Fruit fly (Drosophila melanogaster) whole organism, embryonic: Measurements from ENCODE around the gene CG2182.
A peak's percentile ranks its signal among the peaks of the same experiment; 100 is the strongest.

Experiments
- Blimp-1 ChIP-seq: fragments of 200-800 bp; sonication (Bioruptor generic); optimal IDR thresholded peaks from 3 replicates; lab custom pipeline; 2018; ENCODE audit warnings: missing biosample characterization, missing genetic modification characterization, mild to moderate bottlenecking, moderate library complexity, missing genetic modification reagents
- BtbVII ChIP-seq: fragments of 200-800 bp; sonication (Bioruptor generic); optimal IDR thresholded peaks from 3 replicates; lab custom pipeline; 2017; ENCODE audit warnings: missing biosample characterization, mild to moderate bottlenecking, missing genetic modification characterization
- CG1024 ChIP-seq: fragments of 200-800 bp; sonication (Bioruptor generic); IDR thresholded peaks from 2 replicates; pipeline ENCODE4 v1.3.6; 2022; ENCODE audit warnings: missing biosample characterization, missing genetic modification characterization
- CG10654 ChIP-seq: fragments of 200-800 bp; sonication (Bioruptor generic); optimal IDR thresholded peaks from 2 replicates; lab custom pipeline; 2016; ENCODE audit warnings: missing biosample characterization, missing genetic modification characterization
- CG11398 ChIP-seq: fragments of 200-800 bp; sonication (Bioruptor generic); optimal IDR thresholded peaks from 2 replicates; lab custom pipeline; 2016; ENCODE audit warnings: missing biosample characterization, missing genetic modification characterization
- CG11696 ChIP-seq: fragments of 200-800 bp; sonication (Bioruptor generic); IDR thresholded peaks from 2 replicates; pipeline ENCODE4 v1.3.6; 2022; ENCODE audit warnings: missing biosample characterization, missing genetic modification characterization
- CG11723 ChIP-seq: fragments of 200-800 bp; sonication (Bioruptor generic); optimal IDR thresholded peaks from 2 replicates; lab custom pipeline; 2017; ENCODE audit warnings: missing biosample characterization, mild to moderate bottlenecking, missing genetic modification characterization
- CG12299 ChIP-seq: fragments of 200-800 bp; sonication (Bioruptor generic); optimal IDR thresholded peaks from 2 replicates; lab custom pipeline; 2018; ENCODE audit warnings: missing biosample characterization, mild to moderate bottlenecking, missing genetic modification characterization
- CG1602 ChIP-seq: fragments of 200-800 bp; sonication (Bioruptor generic); optimal IDR thresholded peaks from 3 replicates; lab custom pipeline; 2016; ENCODE audit warnings: missing biosample characterization, missing genetic modification characterization
- CG17612 ChIP-seq: fragments of 200-800 bp; sonication (Bioruptor generic); IDR thresholded peaks from 2 replicates; pipeline ENCODE4 v1.3.6; 2022; ENCODE audit warnings: missing biosample characterization, missing genetic modification characterization
- CG2116 ChIP-seq: fragments of 200-800 bp; sonication (Bioruptor generic); optimal IDR thresholded peaks from 3 replicates; lab custom pipeline; 2018; ENCODE audit warnings: missing biosample characterization, mild to moderate bottlenecking, missing genetic modification characterization
- CG6272 ChIP-seq: fragments of 200-800 bp; sonication (Bioruptor generic); IDR thresholded peaks from 2 replicates; pipeline ENCODE4 v1.3.6; 2022; ENCODE audit warnings: missing biosample characterization, missing genetic modification characterization
- CG6654 ChIP-seq: fragments of 200-800 bp; sonication (Bioruptor generic); optimal IDR thresholded peaks from 2 replicates; lab custom pipeline; 2017; ENCODE audit warnings: missing biosample characterization, mild to moderate bottlenecking, missing genetic modification characterization
- CG6689 ChIP-seq: fragments of 200-800 bp; sonication (Bioruptor generic); IDR thresholded peaks from 2 replicates; pipeline ENCODE4 v1.3.6; 2022; ENCODE audit warnings: missing biosample characterization, missing genetic modification characterization
- CG6854 ChIP-seq: fragments of 200-800 bp; sonication (Bioruptor generic); optimal IDR thresholded peaks from 3 replicates; lab custom pipeline; 2017; ENCODE audit warnings: missing biosample characterization, mild to moderate bottlenecking, missing genetic modification characterization
- CG7745 ChIP-seq: fragments of 200-800 bp; sonication (Bioruptor generic); optimal IDR thresholded peaks from 2 replicates; lab custom pipeline; 2018; ENCODE audit warnings: missing biosample characterization, mild to moderate bottlenecking, missing genetic modification characterization, moderate library complexity
- CG7963 ChIP-seq: fragments of 200-800 bp; sonication (Bioruptor generic); IDR thresholded peaks from 3 replicates; pipeline ENCODE4 v1.3.6; 2022; ENCODE audit warnings: missing biosample characterization, missing genetic modification characterization; ENCODE audit not compliant: partially characterized antibody
- CG8089 ChIP-seq: fragments of 200-800 bp; sonication (Bioruptor generic); optimal IDR thresholded peaks from 3 replicates; lab custom pipeline; 2016; ENCODE audit warnings: missing biosample characterization, missing genetic modification characterization
- CG8765 ChIP-seq: fragments of 200-800 bp; sonication (Bioruptor generic); IDR thresholded peaks from 2 replicates; pipeline ENCODE4 v1.3.6; 2022; ENCODE audit warnings: missing biosample characterization, missing genetic modification characterization
- CG9215 ChIP-seq: fragments of 200-800 bp; sonication (Bioruptor generic); IDR thresholded peaks from 2 replicates; pipeline ENCODE4 v1.3.6; 2022; ENCODE audit warnings: missing biosample characterization, missing genetic modification characterization
- CG9797 ChIP-seq: fragments of 200-800 bp; sonication (Bioruptor generic); optimal IDR thresholded peaks from 3 replicates; lab custom pipeline; 2018; ENCODE audit warnings: missing biosample characterization, mild to moderate bottlenecking, missing genetic modification characterization
- Chrac-16 ChIP-seq: fragments of 200-800 bp; sonication (Bioruptor generic); optimal IDR thresholded peaks from 3 replicates; lab custom pipeline; 2016; ENCODE audit warnings: missing biosample characterization, missing genetic modification characterization
- D ChIP-seq, 2 experiments: fragments of 200-800 bp in 1 of 2; fragments of >200 bp in 1 of 2; sonication (Bioruptor generic) in 1 of 2; optimal IDR thresholded peaks; 2 replicates in 1 of 2; 3 replicates in 1 of 2; lab custom pipeline; 2017; ENCODE audit warnings: mild to moderate bottlenecking in 1 of 2, missing biosample characterization in 1 of 2, missing genetic modification characterization in 1 of 2, missing genetic modification reagents in 1 of 2
- D19A ChIP-seq: fragments of 200-800 bp; optimal IDR thresholded peaks from 3 replicates; lab custom pipeline; 2019; ENCODE audit warnings: missing biosample characterization, mild to moderate bottlenecking, missing genetic modification characterization, moderate library complexity
- Dbx ChIP-seq: fragments of 200-800 bp; sonication (Bioruptor generic); IDR thresholded peaks from 3 replicates; pipeline ENCODE4 v1.3.6; 2022; ENCODE audit warnings: missing biosample characterization, missing genetic modification characterization
- Dp ChIP-seq: fragments of 200-800 bp; sonication (Bioruptor generic); optimal IDR thresholded peaks from 2 replicates; lab custom pipeline; 2018; ENCODE audit warnings: missing biosample characterization, mild to moderate bottlenecking, missing genetic modification characterization, moderate library complexity
- Dref ChIP-seq: fragments of 200-800 bp; sonication (Bioruptor generic); IDR thresholded peaks from 2 replicates; pipeline ENCODE4 v1.3.6; 2022; ENCODE audit warnings: missing biosample characterization, missing genetic modification characterization
- E2f1 ChIP-seq: fragments of 200-800 bp; sonication (Bioruptor generic); IDR thresholded peaks from 2 replicates; pipeline ENCODE4 v1.3.6; 2022; ENCODE audit warnings: missing biosample characterization, missing genetic modification characterization
- HLH4C ChIP-seq: fragments of 200-800 bp; sonication (Bioruptor generic); IDR thresholded peaks from 3 replicates; pipeline ENCODE4 v1.3.6; 2022; ENCODE audit warnings: missing biosample characterization, missing genetic modification characterization; ENCODE audit not compliant: partially characterized antibody
- Hsf ChIP-seq: fragments of 200-800 bp; sonication (Bioruptor generic); optimal IDR thresholded peaks from 3 replicates; lab custom pipeline; 2016; ENCODE audit warnings: missing biosample characterization, missing genetic modification characterization
- Kr ChIP-seq: fragments of 200-800 bp; sonication (Bioruptor generic); optimal IDR thresholded peaks from 2 replicates; lab custom pipeline; 2017; ENCODE audit warnings: missing biosample characterization, mild to moderate bottlenecking, missing genetic modification characterization
- Scr ChIP-seq: fragments of 200-800 bp; sonication (Bioruptor generic); IDR thresholded peaks from 2 replicates; pipeline ENCODE4 v1.3.6; 2022; ENCODE audit warnings: missing biosample characterization, missing genetic modification characterization; ENCODE audit not compliant: partially characterized antibody
- Ssrp ChIP-seq: fragments of 200-800 bp; sonication (Bioruptor generic); optimal IDR thresholded peaks from 2 replicates; lab custom pipeline; 2018; ENCODE audit warnings: missing biosample characterization, mild to moderate bottlenecking, missing genetic modification characterization, moderate library complexity
- ash1 ChIP-seq: fragments of 200-800 bp; sonication (Bioruptor generic); optimal IDR thresholded peaks from 2 replicates; lab custom pipeline; 2018; ENCODE audit warnings: missing biosample characterization, mild to moderate bottlenecking, missing genetic modification characterization
- bbx ChIP-seq: fragments of 200-800 bp; sonication (Bioruptor generic); IDR thresholded peaks from 2 replicates; pipeline ENCODE4 v1.3.6; 2022; ENCODE audit warnings: missing biosample characterization, missing genetic modification characterization; ENCODE audit not compliant: partially characterized antibody
- cato ChIP-seq: fragments of 200-800 bp; sonication (Bioruptor generic); optimal IDR thresholded peaks from 2 replicates; lab custom pipeline; 2016; ENCODE audit warnings: missing biosample characterization, missing genetic modification characterization, borderline replicate concordance
- corto ChIP-seq: fragments of 200-800 bp; sonication (Bioruptor generic); optimal IDR thresholded peaks from 2 replicates; lab custom pipeline; 2016; ENCODE audit warnings: missing biosample characterization, mild to moderate bottlenecking, missing genetic modification characterization, moderate library complexity
- fru ChIP-seq: fragments of >200 bp; optimal IDR thresholded peaks from 2 replicates; lab custom pipeline; 2017
- gcm ChIP-seq: fragments of 200-800 bp; sonication (Bioruptor generic); optimal IDR thresholded peaks from 2 replicates; lab custom pipeline; 2019; ENCODE audit warnings: missing biosample characterization, mild to moderate bottlenecking, missing genetic modification characterization, moderate library complexity
- gt ChIP-seq: fragments of 200-800 bp; sonication (Bioruptor generic); IDR thresholded peaks from 2 replicates; pipeline ENCODE4 v1.3.6; 2022; ENCODE audit warnings: missing biosample characterization, missing genetic modification characterization
- jing ChIP-seq: fragments of 200-800 bp; sonication (Bioruptor generic); optimal IDR thresholded peaks from 2 replicates; lab custom pipeline; 2018; ENCODE audit warnings: missing biosample characterization, mild to moderate bottlenecking, missing genetic modification characterization
- kah ChIP-seq: fragments of 200-800 bp; sonication (Bioruptor generic); optimal IDR thresholded peaks from 2 replicates; lab custom pipeline; 2018; ENCODE audit warnings: missing biosample characterization, mild to moderate bottlenecking, missing genetic modification characterization
- ken ChIP-seq: fragments of 200-800 bp; sonication (Bioruptor generic); IDR thresholded peaks from 3 replicates; pipeline ENCODE4 v1.3.6; 2022; ENCODE audit warnings: missing biosample characterization, missing genetic modification characterization
- lab ChIP-seq: fragments of 200-800 bp; sonication (Bioruptor generic); optimal IDR thresholded peaks from 3 replicates; lab custom pipeline; 2017; ENCODE audit warnings: missing biosample characterization, missing genetic modification characterization, mild to moderate bottlenecking, moderate library complexity, missing genetic modification reagents
- maf-S ChIP-seq: fragments of 200-800 bp; sonication (Bioruptor generic); optimal IDR thresholded peaks from 2 replicates; lab custom pipeline; 2016; ENCODE audit warnings: missing biosample characterization, missing genetic modification characterization
- phol ChIP-seq: fragments of 200-800 bp; sonication (Bioruptor generic); optimal IDR thresholded peaks from 3 replicates; lab custom pipeline; 2018; ENCODE audit warnings: missing biosample characterization, mild to moderate bottlenecking, missing genetic modification characterization, moderate library complexity
- pnt ChIP-seq: fragments of 200-800 bp; sonication (Bioruptor generic); optimal IDR thresholded peaks from 3 replicates; lab custom pipeline; 2016; ENCODE audit warnings: missing biosample characterization, missing genetic modification characterization
- sug ChIP-seq: fragments of 200-800 bp; optimal IDR thresholded peaks from 2 replicates; lab custom pipeline; 2019; ENCODE audit warnings: missing biosample characterization, mild to moderate bottlenecking, missing genetic modification characterization, moderate library complexity
- trem ChIP-seq: fragments of 200-800 bp; optimal IDR thresholded peaks from 3 replicates; lab custom pipeline; 2019; ENCODE audit warnings: missing biosample characterization, mild to moderate bottlenecking, missing genetic modification characterization, moderate library complexity
- unpg ChIP-seq: fragments of 200-800 bp; sonication (Bioruptor generic); optimal IDR thresholded peaks from 3 replicates; lab custom pipeline; 2018; ENCODE audit warnings: missing biosample characterization, mild to moderate bottlenecking, missing genetic modification characterization, moderate library complexity
- wdn ChIP-seq: fragments of 200-800 bp; sonication (Bioruptor generic); IDR thresholded peaks from 2 replicates; pipeline ENCODE4 v1.3.6; 2022; ENCODE audit warnings: missing biosample characterization, missing genetic modification characterization

The CG2182 gene

dm6 chr3R:5659829-5660197 is at the start of gene CG2182 (continued):
- TF ChIP-seq jing (GFP tag; lab: Kevin White, UChicago) (no peak), trem (tag; lab: Kevin White, UChicago) (peak; percentile 33), Dref (GFP tag; lab: Robert Waterston, UW) (peak; percentile 56), CG2116 (no peak), CG7745 (tag; lab: Kevin White, UChicago) (no peak), Scr (GFP tag; lab: Robert Waterston, UW) (no peak), CG8765 (GFP tag; lab: Robert Waterston, UW) (no peak), maf-S (no peak), BtbVII (GFP tag; lab: Kevin White, UChicago) (no peak), ken (GFP tag; lab: Robert Waterston, UW) (no peak), D19A (tag; lab: Kevin White, UChicago) (no peak), gt (GFP tag; lab: Robert Waterston, UW) (no peak), Hsf (GFP tag; lab: Kevin White, UChicago) (peak; percentile 3), CG6689 (0 out of 2 replicates have a peak, but pooled peaks have one; percentile 5), sug (tag; lab: Kevin White, UChicago) (no peak), Chrac-16 (GFP tag; lab: Kevin White, UChicago) (no peak), bbx (peak; percentile 90), ash1 (GFP tag; lab: Kevin White, UChicago) (no peak), CG8089 (GFP tag; lab: Kevin White, UChicago) (no peak), gcm (GFP tag; lab: Kevin White, UChicago) (no peak), CG11723 (GFP tag; lab: Kevin White, UChicago) (no peak), CG12299 (tag; lab: Kevin White, UChicago) (no peak), CG7963 (peak; percentile 65; the same call in 2 of the 3 replicates), CG1602 (no peak), D (optimal IDR thresholded peaks at IDR 0.05; lab: Kevin White, UChicago) (no peak), D (GFP tag; optimal IDR thresholded peaks at IDR 0.05; lab: Kevin White, UChicago) (no peak), pnt (GFP tag; lab: Kevin White, UChicago) (no peak), Dbx (GFP tag; lab: Robert Waterston, UW) (no peak), wdn (no peak), cato (GFP tag; lab: Kevin White, UChicago) (no peak), CG10654 (no peak), E2f1 (GFP tag; lab: Robert Waterston, UW) (no peak), phol (tag; lab: Kevin White, UChicago) (peak; percentile 90), CG6854 (no peak), corto (GFP tag; lab: Kevin White, UChicago) (no peak), CG9215 (GFP tag; lab: Robert Waterston, UW) (no peak), CG11696 (no peak), CG1024 (GFP tag; lab: Robert Waterston, UW) (no peak), Dp (GFP tag; lab: Kevin White, UChicago) (no peak), Blimp-1 (GFP tag; lab: Kevin White, UChicago) (no peak), kah (GFP tag; lab: Kevin White, UChicago) (no peak), Kr (GFP tag; lab: Kevin White, UChicago) (no peak), CG11398 (GFP tag; lab: Kevin White, UChicago) (no peak), lab (no peak), CG6272 (no peak), CG6654 (GFP tag; lab: Kevin White, UChicago) (no peak), CG17612 (GFP tag; lab: Robert Waterston, UW) (no peak), unpg (GFP tag; lab: Kevin White, UChicago) (no peak), Ssrp (no peak), HLH4C (GFP tag; lab: Robert Waterston, UW) (no peak; the same call in 1 of the 3 replicates), fru (lab: Kevin White, UChicago) (no peak), CG9797 (no peak)
